Worm (Caenorhabditis elegans) whole organism, mixed stage, embryonic: ENCODE data around the gene T02B11.8.
"Not testable (repeated sequence)": the region's sequence is repeated elsewhere in the genome, so short reads cannot be mapped to it uniquely, and the experiment has no call there.

ENCODE experiments used
- bed-3 ChIP-seq: fragments of 200-800 bp; sonication (Bioruptor generic); optimal IDR thresholded peaks from 3 replicates; lab custom pipeline; 2018; ENCODE audit warnings: mild to moderate bottlenecking, missing genetic modification characterization, moderate library complexity, missing compliant biosample characterization
- blmp-1 ChIP-seq: fragments of 150-350 bp; optimal IDR thresholded peaks from 2 replicates; lab custom pipeline; 2014; ENCODE audit warnings: missing biosample characterization, missing genetic modification characterization
- ceh-39 ChIP-seq: fragments of 150-350 bp; optimal IDR thresholded peaks from 2 replicates; lab custom pipeline; 2014; ENCODE audit warnings: missing biosample characterization, missing genetic modification characterization
- ces-1 ChIP-seq: fragments of 150-350 bp; optimal IDR thresholded peaks from 2 replicates; lab custom pipeline; 2014; ENCODE audit warnings: missing biosample characterization, missing genetic modification reagents, missing genetic modification characterization
- cnd-1 ChIP-seq: fragments of 200-800 bp; sonication (Bioruptor generic); optimal IDR thresholded peaks from 2 replicates; lab custom pipeline; 2018; ENCODE audit warnings: mild to moderate bottlenecking, missing genetic modification characterization, missing compliant biosample characterization
- drap-1 ChIP-seq: fragments of 200-800 bp; sonication (Bioruptor generic); optimal IDR thresholded peaks from 3 replicates; lab custom pipeline; 2018; ENCODE audit warnings: mild to moderate bottlenecking, missing genetic modification characterization, missing compliant biosample characterization
- elt-1 ChIP-seq: sonication (generic microtip); optimal IDR thresholded peaks from 2 replicates; lab custom pipeline; 2017; ENCODE audit warnings: missing genetic modification characterization, mild to moderate bottlenecking, missing compliant biosample characterization, antibody characterized with exemption, moderate library complexity, borderline replicate concordance; ENCODE audit not compliant: insufficient read depth
- elt-3 ChIP-seq: fragments of 150-350 bp; optimal IDR thresholded peaks from 2 replicates; lab custom pipeline; 2014; ENCODE audit warnings: missing biosample characterization, missing genetic modification characterization
- hlh-1 ChIP-seq: fragments of 150-350 bp; optimal IDR thresholded peaks from 2 replicates; lab custom pipeline; 2014; ENCODE audit warnings: missing biosample characterization, missing genetic modification reagents, missing genetic modification characterization
- lin-13 ChIP-seq: fragments of 150-350 bp; optimal IDR thresholded peaks from 2 replicates; lab custom pipeline; 2014; ENCODE audit warnings: missing biosample characterization, missing genetic modification characterization
- lsy-2 ChIP-seq: fragments of 150-350 bp; optimal IDR thresholded peaks from 2 replicates; lab custom pipeline; 2014; ENCODE audit warnings: missing biosample characterization, missing genetic modification characterization
- mab-5 ChIP-seq: fragments of 150-350 bp; optimal IDR thresholded peaks from 2 replicates; lab custom pipeline; 2014; ENCODE audit warnings: missing biosample characterization, missing genetic modification characterization
- mep-1 ChIP-seq: fragments of 150-350 bp; optimal IDR thresholded peaks from 2 replicates; lab custom pipeline; 2017; ENCODE audit warnings: missing biosample characterization, missing genetic modification reagents, missing genetic modification characterization, inconsistent platforms
- mls-2 ChIP-seq: sonication (generic microtip); optimal IDR thresholded peaks from 2 replicates; lab custom pipeline; 2016; ENCODE audit warnings: mild to moderate bottlenecking, missing genetic modification characterization, moderate library complexity, missing compliant biosample characterization
- nhr-12 ChIP-seq: fragments of 150-350 bp; optimal IDR thresholded peaks from 2 replicates; lab custom pipeline; 2014; ENCODE audit warnings: missing biosample characterization, missing genetic modification characterization
- nhr-237 ChIP-seq: fragments of 150-350 bp; optimal IDR thresholded peaks from 2 replicates; lab custom pipeline; 2014; ENCODE audit warnings: missing biosample characterization, missing genetic modification characterization
- nhr-76 ChIP-seq: sonication (generic microtip); optimal IDR thresholded peaks from 2 replicates; lab custom pipeline; 2017; ENCODE audit warnings: missing biosample characterization, missing genetic modification characterization
- pha-4 ChIP-seq: fragments of 150-350 bp; optimal IDR thresholded peaks from 2 replicates; lab custom pipeline; 2018; ENCODE audit warnings: missing biosample characterization, missing genetic modification reagents, missing genetic modification characterization
- sem-2 ChIP-seq: fragments of 200-800 bp; sonication (Bioruptor generic); optimal IDR thresholded peaks from 2 replicates; lab custom pipeline; 2018; ENCODE audit warnings: mild to moderate bottlenecking, missing genetic modification characterization, missing compliant biosample characterization
- snpc-4 ChIP-seq: fragments of 150-350 bp; optimal IDR thresholded peaks from 2 replicates; lab custom pipeline; 2014; ENCODE audit warnings: missing biosample characterization, missing genetic modification characterization
- sptf-1 ChIP-seq: sonication (generic microtip); optimal IDR thresholded peaks from 2 replicates; lab custom pipeline; 2017; ENCODE audit warnings: mild to moderate bottlenecking, missing genetic modification characterization, moderate library complexity, missing compliant biosample characterization
- tbx-8 ChIP-seq: fragments of 200-800 bp; sonication (Bioruptor generic); optimal IDR thresholded peaks from 2 replicates; lab custom pipeline; 2018; ENCODE audit warnings: mild to moderate bottlenecking, missing genetic modification characterization, moderate library complexity, missing compliant biosample characterization
- unc-120 ChIP-seq: sonication (generic microtip); optimal IDR thresholded peaks from 2 replicates; lab custom pipeline; 2017; ENCODE audit warnings: missing genetic modification characterization, missing compliant biosample characterization; ENCODE audit not compliant: poor library complexity, severe bottlenecking
- zip-8 ChIP-seq: fragments of 150-350 bp; optimal IDR thresholded peaks from 2 replicates; lab custom pipeline; 2014; ENCODE audit warnings: missing biosample characterization, missing genetic modification characterization
- ztf-11 ChIP-seq: fragments of 150-350 bp; optimal IDR thresholded peaks from 2 replicates; lab custom pipeline; 2014; ENCODE audit warnings: missing biosample characterization, missing genetic modification characterization

Gene T02B11.8

DNA sequence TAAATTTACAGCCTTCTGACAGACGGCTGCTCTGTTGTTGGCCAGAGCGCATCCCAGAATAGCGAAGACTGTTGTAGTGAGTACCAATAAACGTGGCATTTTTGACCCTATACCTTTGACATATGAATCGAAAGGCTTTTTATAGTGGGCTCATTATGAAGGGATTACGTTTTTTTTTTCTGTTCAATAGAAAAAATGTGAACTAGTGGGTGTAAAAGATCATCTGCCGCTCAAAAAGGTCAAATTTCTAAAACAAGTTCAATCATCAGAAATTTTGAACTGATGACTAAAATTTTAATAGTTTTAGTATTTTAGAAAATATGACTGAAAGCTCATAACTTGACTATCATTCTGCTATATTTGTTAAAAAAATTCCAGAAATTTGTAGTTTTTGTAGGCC, 23.5 kb downstream of the T02B11.8 start, which contains the start of gene K09C6.9:
Gene K09C6.9, minus strand, starts transcription at position 101 of the 400 bp plus-strand sequence.
- TF ChIP-seq nhr-76 (tag; lab: Kevin White, UChicago) (no peak), tbx-8 (no peak), ceh-39 (tag; lab: Kevin White, UChicago) (no peak)

ce11 chrV:852184-852583, 26.3 kb downstream of the T02B11.8 start, which contains the start of gene K09C6.3:
TSS of gene K09C6.3 (plus strand) at chrV:852484.
- no peak for TF ChIP-seq mls-2 (tag; lab: Kevin White, UChicago)
- TF ChIP-seq mab-5 (tag; lab: Kevin White, UChicago), result no peak
- no peak for TF ChIP-seq elt-1 (tag; lab: Kevin White, UChicago)
- no peak for TF ChIP-seq tbx-8
- TF ChIP-seq sem-2 (GFP tag; lab: Kevin White, UChicago), result no peak
- TF ChIP-seq, all 35 proteins: peak for 0

DNA sequence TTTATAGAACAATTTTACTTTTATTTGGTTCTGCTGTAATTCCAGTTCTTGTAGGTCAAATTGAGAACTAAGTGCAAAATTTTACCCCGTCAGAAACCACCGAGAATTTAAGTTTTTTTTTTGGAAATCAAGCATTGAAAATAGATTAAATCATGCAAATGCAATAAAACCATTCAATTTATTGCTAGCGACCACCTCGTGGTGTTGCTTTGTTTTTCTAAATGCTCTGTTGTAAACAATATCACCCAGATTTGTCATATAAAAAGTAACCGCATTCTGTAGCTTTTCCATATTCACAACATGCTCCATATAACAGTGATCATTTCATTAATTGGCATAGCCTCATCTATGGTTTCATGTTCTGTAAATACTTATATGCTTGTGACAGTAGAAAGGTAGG, 29.0 kb downstream of the T02B11.8 start, which contains the start of gene srbc-12:
Gene srbc-12, plus strand, starts transcription at position 301 of the 400 bp plus-strand sequence.
- TF ChIP-seq unc-120 (tag; lab: Kevin White, UChicago) (no peak), ztf-11 (tag; lab: Kevin White, UChicago) (no peak), pha-4 (tag; lab: Kevin White, UChicago) (no peak), hlh-1 (tag; lab: Kevin White, UChicago) (no peak), lin-13 (tag; lab: Kevin White, UChicago) (no peak), blmp-1 (tag; lab: Kevin White, UChicago) (no peak), sptf-1 (tag; lab: Kevin White, UChicago) (no peak), cnd-1 (tag; lab: Kevin White, UChicago) (no peak)

- no peak for TF ChIP-seq tbx-8
- TF ChIP-seq nhr-12 (tag; lab: Kevin White, UChicago), result no peak
- no peak for TF ChIP-seq zip-8 (tag; lab: Kevin White, UChicago)
- TF ChIP-seq ces-1 (GFP tag; lab: Kevin White, UChicago), result no peak
Measured at ce11 chrV:849042-849441, 29.4 kb downstream of the T02B11.8 start.

DNA sequence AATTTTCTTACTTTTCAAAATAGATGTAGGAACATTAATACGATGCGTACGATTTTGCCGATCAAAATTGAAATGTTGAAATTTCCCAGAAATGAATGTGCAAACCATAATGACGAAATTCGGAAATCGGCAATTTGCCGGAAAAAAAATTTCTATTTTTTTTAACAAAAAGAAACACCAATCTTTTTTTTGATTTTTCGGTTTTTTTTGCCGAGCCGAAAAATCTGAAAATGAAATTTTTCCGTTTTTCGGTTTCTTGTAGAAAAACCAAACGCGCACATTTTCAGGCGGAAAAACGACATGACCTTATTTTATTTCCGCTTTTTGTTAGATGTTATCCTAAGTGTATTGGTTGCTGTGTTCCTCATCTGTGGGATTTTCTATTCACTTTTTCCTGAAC, 30.9 kb downstream of the T02B11.8 start, which contains the start of gene srbc-13:
Gene srbc-13, plus strand, starts transcription at position 301 of the 400 bp plus-strand sequence.
- no peak for TF ChIP-seq lsy-2
- no peak for TF ChIP-seq nhr-76 (tag; lab: Kevin White, UChicago)
- no peak for TF ChIP-seq nhr-12 (tag; lab: Kevin White, UChicago)
- TF ChIP-seq mab-5 (tag; lab: Kevin White, UChicago), result no peak
- TF ChIP-seq ceh-39 (tag; lab: Kevin White, UChicago), result no peak
- TF ChIP-seq snpc-4 (tag; lab: Kevin White, UChicago), result no peak
- no peak for TF ChIP-seq nhr-237 (tag; lab: Kevin White, UChicago)
- TF ChIP-seq mep-1 (tag; lab: Kevin White, UChicago), result no peak
- TF ChIP-seq elt-1 (tag; lab: Kevin White, UChicago), result no peak
- no peak for TF ChIP-seq bed-3
- TF ChIP-seq ztf-11 (tag; lab: Kevin White, UChicago), result no peak
- no peak for TF ChIP-seq drap-1
- no peak for TF ChIP-seq ces-1 (GFP tag; lab: Kevin White, UChicago)
- TF ChIP-seq pha-4 (tag; lab: Kevin White, UChicago), result no peak
- no peak for TF ChIP-seq tbx-8
- TF ChIP-seq lin-13 (tag; lab: Kevin White, UChicago), result no peak
- no peak for TF ChIP-seq blmp-1 (tag; lab: Kevin White, UChicago)

- not testable (repeated sequence) for TF ChIP-seq nhr-237 (tag; lab: Kevin White, UChicago); lin-13 (tag; lab: Kevin White, UChicago); elt-3
Measured at ce11 chrV:843118-843517, 35.3 kb downstream of the T02B11.8 start, which contains the start of gene K09C6.8. TSS of gene K09C6.8 (minus strand) at chrV:843218.

ce11 chrV:842611-843010, 35.9 kb downstream of the T02B11.8 start:
- TF ChIP-seq bed-3, result no peak
- no peak for TF ChIP-seq mab-5 (tag; lab: Kevin White, UChicago)
- no peak for TF ChIP-seq elt-1 (tag; lab: Kevin White, UChicago)
